Fruit fly (Drosophila melanogaster) whole organism, wandering third instar larva: Measurements from ENCODE around the gene CG43796.

Experiments
- Dfd ChIP-seq: fragments of >200 bp; optimal IDR thresholded peaks from 2 replicates; lab custom pipeline; 2017; ENCODE audit warnings: missing biosample characterization, missing genetic modification characterization
- HLH106 ChIP-seq: fragments of 200-800 bp; optimal IDR thresholded peaks from 3 replicates; lab custom pipeline; 2019; ENCODE audit warnings: missing biosample characterization, mild to moderate bottlenecking, missing genetic modification characterization, moderate library complexity
- Hr78 ChIP-seq: fragments of >200 bp; optimal IDR thresholded peaks from 2 replicates; lab custom pipeline; 2017; ENCODE audit warnings: missing biosample characterization, missing genetic modification characterization
- Myc ChIP-seq: fragments of >200 bp; optimal IDR thresholded peaks from 2 replicates; lab custom pipeline; 2017
- usp ChIP-seq: fragments of >200 bp; optimal IDR thresholded peaks from 2 replicates; lab custom pipeline; 2017; ENCODE audit warnings: missing biosample characterization, missing genetic modification characterization

- TF ChIP-seq usp (GFP tag; lab: Kevin White, UChicago) (no peak), Myc (lab: Kevin White, UChicago) (no peak), Dfd (no peak), HLH106 (tag; lab: Kevin White, UChicago) (no peak), Hr78 (GFP tag; lab: Kevin White, UChicago) (no peak)
These were observed 8.3 kb downstream of the CG43796 start, which contains the start of gene CG43400 for dm6 chr2L:8490439-8490838.
